Worm (Caenorhabditis elegans): ENCODE measurements around the gene del-9.

Gene del-9

DNA sequence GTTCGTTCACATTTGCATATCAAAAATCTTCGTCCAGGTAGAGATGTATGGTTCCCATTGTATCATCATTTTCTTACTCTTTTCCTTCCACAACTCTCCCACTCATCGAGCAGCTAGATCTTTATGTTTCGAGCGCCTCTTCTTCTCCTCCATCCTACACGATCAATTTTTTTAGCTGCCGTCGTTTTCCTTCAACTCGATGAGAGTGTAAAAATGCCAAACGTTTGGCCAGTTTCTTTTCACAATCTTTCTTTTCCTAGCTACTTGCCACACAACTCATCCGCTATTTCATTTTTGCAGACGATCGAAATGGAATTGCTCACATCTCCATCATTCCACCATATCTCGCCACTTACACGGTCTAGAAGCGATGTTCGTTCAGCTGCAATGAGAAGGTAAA is 15.6 kb downstream of the del-9 start, which contains the start of gene C18B2.3:
Gene C18B2.3, plus strand, starts transcription at position 301 of the 400 bp plus-strand sequence.
- TF ChIP-seq ceh-79 (tag; optimal IDR thresholded peaks at IDR 0.05) (no peak), dox-1 (GFP tag; IDR thresholded peaks at IDR 0.05) (no peak), F37B4.10 (GFP tag; IDR thresholded peaks at IDR 0.05) (no peak), nfya-2 (GFP tag; IDR thresholded peaks at IDR 0.05) (no peak), ceh-27 (GFP tag; optimal IDR thresholded peaks at IDR 0.05) (no peak), snpc-1.1 (tag; optimal IDR thresholded peaks at IDR 0.05; ENCODE audit: insufficient read depth) (no peak), ceh-40 (GFP tag; IDR thresholded peaks at IDR 0.05) (no peak), ekl-4 (GFP tag; IDR thresholded peaks at IDR 0.05) (no peak), madf-6 (GFP tag; IDR thresholded peaks at IDR 0.05) (no peak), nhr-27 (tag; optimal IDR thresholded peaks at IDR 0.05) (no peak)

DNA sequence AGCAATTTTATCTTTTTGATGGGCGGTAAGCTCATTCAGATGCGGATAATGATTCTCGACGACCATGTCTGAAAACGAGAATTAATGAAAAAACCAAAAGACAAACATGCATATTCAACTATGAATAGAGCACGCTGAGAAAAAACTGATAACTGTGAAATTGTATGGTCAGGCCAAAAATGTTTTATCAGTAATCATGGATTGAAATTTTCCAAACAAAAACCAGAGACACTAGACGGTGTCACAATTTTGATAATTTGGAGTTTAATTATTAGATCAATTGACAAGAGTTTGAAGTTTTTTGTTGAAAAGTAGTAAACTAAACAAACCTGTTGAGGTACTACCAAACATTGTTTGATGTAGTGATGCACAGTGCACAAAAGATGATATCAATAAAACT is 16.7 kb downstream of the del-9 start, which contains the start of gene cgr-1:
Gene cgr-1, minus strand, starts transcription at position 68 of the 400 bp plus-strand sequence.
- no peak for TF ChIP-seq let-607 (tag; optimal IDR thresholded peaks at IDR 0.05)
- peak; percentile 64 for TF ChIP-seq nhr-80 (tag; optimal IDR thresholded peaks at IDR 0.05)

DNA sequence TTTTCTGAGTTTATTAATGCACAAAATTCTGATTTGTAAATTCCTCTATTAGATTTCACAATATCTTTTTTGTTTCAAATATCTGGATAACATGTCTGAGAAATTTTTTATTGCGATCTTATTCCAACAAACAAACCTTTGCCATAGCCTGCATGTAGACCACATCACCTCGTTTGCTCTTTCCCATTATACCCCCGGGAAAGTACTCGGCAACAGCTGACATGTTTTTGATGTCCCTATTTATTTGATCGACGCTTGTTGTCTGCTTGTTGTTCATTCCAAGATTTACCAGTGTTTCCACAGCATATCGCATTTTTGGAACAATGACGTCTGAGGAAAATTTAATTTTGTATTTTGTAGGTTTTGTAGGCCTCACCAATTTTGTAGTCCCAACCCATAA is 17.3 kb downstream of the del-9 start:
- no peak for TF ChIP-seq ama-1 (optimal IDR thresholded peaks at IDR 0.05)
- TF ChIP-seq ama-1 (GFP tag; optimal IDR thresholded peaks at IDR 0.05): no peak

DNA sequence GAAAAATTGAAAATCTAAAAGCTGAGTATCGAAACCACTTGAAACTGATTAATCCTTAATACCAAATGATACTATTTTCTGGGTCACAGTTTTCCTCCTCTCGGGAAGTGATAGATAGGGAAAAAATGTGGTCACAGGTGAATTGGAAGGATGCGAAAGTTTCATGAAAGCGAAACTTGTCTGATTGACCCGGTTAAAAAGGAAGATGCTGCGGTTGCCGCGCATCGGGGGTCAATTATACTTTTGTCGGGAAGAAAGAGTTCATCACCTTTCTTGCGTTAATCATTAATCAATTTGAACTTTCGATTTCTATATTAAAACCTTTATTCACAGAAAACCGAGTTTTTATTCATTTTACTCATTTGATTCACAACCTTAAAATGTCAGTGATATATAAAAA is 20.2 kb downstream of the del-9 start:
- no peak for TF ChIP-seq pha-4 (tag; optimal IDR thresholded peaks at IDR 0.05)
- TF ChIP-seq lir-1 (GFP tag; conservative IDR thresholded peaks at IDR 0.05): no peak
- TF ChIP-seq B0336.3 (GFP tag; IDR thresholded peaks at IDR 0.05): no peak
- no peak for TF ChIP-seq madf-8 (GFP tag; conservative IDR thresholded peaks at IDR 0.05)
- no peak for TF ChIP-seq snpc-4 (GFP tag; optimal IDR thresholded peaks at IDR 0.05)
- TF ChIP-seq snpc-4 (tag; optimal IDR thresholded peaks at IDR 0.05): no peak
- TF ChIP-seq let-526 (GFP tag; IDR thresholded peaks at IDR 0.05): no peak
- no peak for TF ChIP-seq hmg-1.2 (GFP tag; IDR thresholded peaks at IDR 0.05)
- no peak for TF ChIP-seq dpl-1 (GFP tag; optimal IDR thresholded peaks at IDR 0.05)
- TF ChIP-seq aptf-3 (GFP tag; IDR thresholded peaks at IDR 0.05): no peak
- TF ChIP-seq nfya-2 (GFP tag; IDR thresholded peaks at IDR 0.05): no peak
- no peak for TF ChIP-seq rcor-1 (GFP tag; IDR thresholded peaks at IDR 0.05)
- TF ChIP-seq ztf-25 (GFP tag; IDR thresholded peaks at IDR 0.05): no peak
- no peak for TF ChIP-seq zfh-2 (GFP tag; conservative IDR thresholded peaks at IDR 0.05)
- TF ChIP-seq athp-1 (tag; optimal IDR thresholded peaks at IDR 0.05): no peak
- no peak for TF ChIP-seq lin-40 (tag; optimal IDR thresholded peaks at IDR 0.05)
- no peak for TF ChIP-seq B0261.1 (tag; optimal IDR thresholded peaks at IDR 0.05)
- no peak for TF ChIP-seq lin-35 (GFP tag; optimal IDR thresholded peaks at IDR 0.05)
- no peak for TF ChIP-seq somi-1 (GFP tag; optimal IDR thresholded peaks at IDR 0.05)

DNA sequence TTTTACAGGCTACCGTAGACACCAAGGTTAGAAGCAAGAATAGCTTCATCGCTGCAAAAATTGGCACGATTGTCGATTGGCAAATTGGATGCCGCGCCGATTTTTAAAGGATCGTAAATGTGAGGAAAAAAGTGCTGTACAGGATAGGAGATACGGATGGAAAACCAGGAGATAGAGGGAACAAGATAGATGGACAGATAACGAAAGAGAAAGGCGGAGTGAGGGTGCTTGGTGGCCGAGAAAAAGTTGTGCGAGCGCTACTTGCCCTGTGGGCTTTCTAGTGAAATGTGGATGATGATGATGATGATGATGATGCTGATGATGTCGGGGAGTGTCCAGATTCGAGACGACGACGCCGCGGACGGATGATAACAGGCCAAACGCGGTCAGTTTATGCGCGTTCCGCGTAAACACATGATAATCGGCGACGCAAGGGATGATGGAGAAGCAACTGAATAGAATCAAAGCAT is 20.8 kb downstream of the del-9 start, which contains the start of gene T27A10.6:
Gene T27A10.6, minus strand, starts transcription at position 51 of the 470 bp plus-strand sequence.
- TF ChIP-seq lir-1 (GFP tag; conservative IDR thresholded peaks at IDR 0.05) (no peak), nfya-1 (tag; optimal IDR thresholded peaks at IDR 0.05; ENCODE audit: borderline replicate concordance, insufficient read depth) (no peak), cebp-1 (GFP tag; IDR thresholded peaks at IDR 0.05) (no peak), cebp-1 (tag; optimal IDR thresholded peaks at IDR 0.05) (no peak), dox-1 (GFP tag; IDR thresholded peaks at IDR 0.05) (no peak), repo-1 (tag; optimal IDR thresholded peaks at IDR 0.05) (no peak), ceh-79 (tag; optimal IDR thresholded peaks at IDR 0.05) (no peak), somi-1 (GFP tag; optimal IDR thresholded peaks at IDR 0.05) (no peak), zfh-2 (GFP tag; conservative IDR thresholded peaks at IDR 0.05) (no peak), B0035.1 (tag; optimal IDR thresholded peaks at IDR 0.05) (no peak), zim-3 (tag; optimal IDR thresholded peaks at IDR 0.05) (no peak), mxl-1 (tag; optimal IDR thresholded peaks at IDR 0.05) (no peak), chd-7 (tag; optimal IDR thresholded peaks at IDR 0.05) (no peak), C06A6.2 (GFP tag; conservative IDR thresholded peaks at IDR 0.05) (no peak), attf-3 (GFP tag; conservative IDR thresholded peaks at IDR 0.05) (no peak), die-1 (tag; optimal IDR thresholded peaks at IDR 0.05) (no peak), snpc-1.3 (tag; optimal IDR thresholded peaks at IDR 0.05; ENCODE audit: insufficient read depth) (no peak)

Data from whole organism, young adult.